Fruit fly (Drosophila melanogaster): ENCODE data around the gene CG10864.

CG10864 gene

DNA sequence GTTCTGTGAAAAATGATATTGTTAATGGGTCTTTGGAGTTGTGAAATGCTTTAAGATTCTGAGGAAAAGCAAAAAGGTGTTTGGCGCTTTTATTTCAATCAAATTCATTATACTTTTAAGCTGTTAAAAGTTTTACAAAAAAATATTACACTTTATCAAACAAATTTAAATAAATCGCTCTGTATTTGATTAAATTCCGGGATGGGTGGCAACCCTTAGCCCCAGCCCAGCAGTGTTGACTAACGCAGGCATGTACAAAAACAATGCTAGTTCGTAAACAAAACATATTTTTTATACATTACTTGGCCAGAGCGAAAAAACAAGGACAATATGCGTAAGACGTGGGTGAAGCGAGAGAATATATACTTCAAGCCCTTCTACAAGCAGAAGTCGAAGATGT lies 6.7 kb downstream of the CG10864 start, which contains the start of gene CG7685 (continued):
- TF ChIP-seq net (GFP tag; optimal IDR thresholded peaks at IDR 0.05) (peak; percentile 23), CG34406 (GFP tag; optimal IDR thresholded peaks at IDR 0.05) (peak; percentile 42), Ets21C (GFP tag; optimal IDR thresholded peaks at IDR 0.05) (peak; percentile 54), Blimp-1 (GFP tag; optimal IDR thresholded peaks at IDR 0.05) (no peak), spab (GFP tag; optimal IDR thresholded peaks at IDR 0.05) (no peak), CG10631 (GFP tag; optimal IDR thresholded peaks at IDR 0.05) (peak; percentile 68), cyc (GFP tag; optimal IDR thresholded peaks at IDR 0.05) (peak; percentile 66), achi (GFP tag; optimal IDR thresholded peaks at IDR 0.05) (peak; percentile 62), vri (GFP tag; optimal IDR thresholded peaks at IDR 0.05) (peak; percentile 44), CG10669 (GFP tag; optimal IDR thresholded peaks at IDR 0.05) (peak; percentile 40), CG16779 (tag; optimal IDR thresholded peaks at IDR 0.05) (no peak), CG32006 (GFP tag; optimal IDR thresholded peaks at IDR 0.05) (peak; percentile 43), Lpt (GFP tag; optimal IDR thresholded peaks at IDR 0.05) (peak; percentile 22), eg (GFP tag; IDR thresholded peaks at IDR 0.05) (peak; percentile 68; the same call in 2 of the 3 replicates), Smox (GFP tag; optimal IDR thresholded peaks at IDR 0.05) (no peak), CG6163 (GFP tag; IDR thresholded peaks at IDR 0.05) (peak; percentile 54; the same call in 2 of the 3 replicates)

DNA sequence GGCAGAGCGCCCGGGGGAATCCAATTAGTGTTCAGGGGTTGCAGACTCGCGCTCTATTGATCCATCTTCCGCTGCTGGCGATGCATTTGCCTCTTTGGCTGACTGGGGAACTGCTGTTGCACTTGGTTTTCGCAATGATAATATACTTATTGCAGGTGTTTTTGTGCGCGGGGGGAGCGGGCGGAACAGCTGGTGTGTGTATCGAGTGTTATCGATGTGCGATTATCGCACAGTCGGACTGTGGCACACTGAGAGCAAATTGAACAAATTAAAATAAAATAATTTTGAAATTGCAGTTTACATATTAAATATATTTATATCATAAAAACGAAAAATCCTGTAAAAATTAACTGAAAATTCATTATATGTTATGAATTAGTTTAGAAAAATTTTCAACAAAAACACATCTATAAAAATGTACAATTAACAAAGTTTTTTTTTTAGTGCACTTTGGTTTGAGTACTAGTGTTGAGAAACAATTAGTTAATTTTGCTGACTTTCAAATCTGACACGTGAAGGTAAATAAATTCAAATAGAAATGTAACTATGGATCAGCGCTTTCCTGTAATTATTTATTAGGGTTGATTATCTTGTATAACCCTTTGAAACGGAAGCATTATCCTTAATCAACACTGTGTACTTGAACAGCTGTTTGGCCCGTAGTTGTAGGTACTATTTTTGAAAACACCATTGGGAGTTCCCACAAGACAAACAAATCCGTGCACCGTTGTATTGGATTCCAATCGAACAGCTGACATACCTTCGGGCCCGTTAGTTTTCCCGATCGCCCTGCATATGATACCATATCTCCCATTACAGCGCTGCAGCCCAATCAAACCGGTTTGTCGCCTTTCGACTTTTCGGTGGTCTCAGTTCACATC lies 8.6 kb downstream of the CG10864 start, which contains the start of the genes Wdr37 and koko:
Gene Wdr37 (minus strand): TSS at position 168 of the 881 bp plus-strand sequence.
Gene koko (plus strand): TSS at position 478 of the 881 bp plus-strand sequence.
- TF ChIP-seq salr (GFP tag; optimal IDR thresholded peaks at IDR 0.05): peak; percentile 43 to 96
- peak; percentile 92 for TF ChIP-seq Hr4 (GFP tag; optimal IDR thresholded peaks at IDR 0.05)
- TF ChIP-seq CG4318 (GFP tag; optimal IDR thresholded peaks at IDR 0.05): peak; percentile 86
- peak; percentile 96 for TF ChIP-seq CG32006 (GFP tag; optimal IDR thresholded peaks at IDR 0.05)
- peak; percentile 98 for TF ChIP-seq CG8119 (GFP tag; IDR thresholded peaks at IDR 0.05)
- TF ChIP-seq CG16779 (tag; optimal IDR thresholded peaks at IDR 0.05): peak; percentile 85
- TF ChIP-seq CG1621 (tag; optimal IDR thresholded peaks at IDR 0.05): peak; percentile 82
- TF ChIP-seq ss (GFP tag; optimal IDR thresholded peaks at IDR 0.05): peak; percentile 87 to 94
- peak; percentile 94 for TF ChIP-seq cyc (GFP tag; optimal IDR thresholded peaks at IDR 0.05)
- TF ChIP-seq Eip93F (GFP tag; optimal IDR thresholded peaks at IDR 0.05): peak; percentile 86
- peak; percentile 92 for TF ChIP-seq Eip75B (GFP tag; optimal IDR thresholded peaks at IDR 0.05)
- peak; percentile 96 for TF ChIP-seq Lpt (GFP tag; optimal IDR thresholded peaks at IDR 0.05)
- TF ChIP-seq achi (GFP tag; optimal IDR thresholded peaks at IDR 0.05): peak; percentile 95
- peak; percentile 96 for TF ChIP-seq CG11294 (GFP tag; IDR thresholded peaks at IDR 0.05)
- TF ChIP-seq Sox102F (GFP tag; optimal IDR thresholded peaks at IDR 0.05): peak; percentile 89
- TF ChIP-seq Met (GFP tag; optimal IDR thresholded peaks at IDR 0.05): peak; percentile 90
- TF ChIP-seq CG11902 (GFP tag; optimal IDR thresholded peaks at IDR 0.05): peak; percentile 90
- TF ChIP-seq Smox (GFP tag; optimal IDR thresholded peaks at IDR 0.05): peak; percentile 93
- peak; percentile 96 for TF ChIP-seq esn (GFP tag; optimal IDR thresholded peaks at IDR 0.05)
- peak; percentile 89 for TF ChIP-seq topi (GFP tag; optimal IDR thresholded peaks at IDR 0.05)
- TF ChIP-seq CG10669 (GFP tag; optimal IDR thresholded peaks at IDR 0.05): peak; percentile 93
- peak; percentile 96 for TF ChIP-seq acj6 (GFP tag; optimal IDR thresholded peaks at IDR 0.05)
- TF ChIP-seq dsx (GFP tag; optimal IDR thresholded peaks at IDR 0.05; ENCODE audit: poor library complexity, severe bottlenecking): peak; percentile 94
- peak; percentile 82 for TF ChIP-seq Hr39 (GFP tag; optimal IDR thresholded peaks at IDR 0.05)
- TF ChIP-seq dac (GFP tag; optimal IDR thresholded peaks at IDR 0.05): peak; percentile 78
- TF ChIP-seq CG15336 (GFP tag; IDR thresholded peaks at IDR 0.05): peak; percentile 98
- peak; percentile 96 for TF ChIP-seq svp (GFP tag)
- peak; percentile 90 for TF ChIP-seq Sox15 (GFP tag; optimal IDR thresholded peaks at IDR 0.05)
- peak; percentile 98 for TF ChIP-seq Ets96B (tag; optimal IDR thresholded peaks at IDR 0.05)
- peak; percentile 78 for TF ChIP-seq fd85E (GFP tag; optimal IDR thresholded peaks at IDR 0.05)
- TF ChIP-seq Blimp-1 (GFP tag; optimal IDR thresholded peaks at IDR 0.05): peak; percentile 83
- TF ChIP-seq CG6808 (GFP tag; optimal IDR thresholded peaks at IDR 0.05): peak; percentile 72
- peak; percentile 83 for TF ChIP-seq fd59A (GFP tag; optimal IDR thresholded peaks at IDR 0.05)
- peak; percentile 96 for TF ChIP-seq CG6163 (GFP tag; IDR thresholded peaks at IDR 0.05)
- peak; percentile 85 for TF ChIP-seq CG6276 (GFP tag; optimal IDR thresholded peaks at IDR 0.05)
- TF ChIP-seq CG6792 (GFP tag; optimal IDR thresholded peaks at IDR 0.05): peak; percentile 94
- peak; percentile 98 for TF ChIP-seq CG3032 (tag; optimal IDR thresholded peaks at IDR 0.05)
- TF ChIP-seq CG8319 (GFP tag; optimal IDR thresholded peaks at IDR 0.05): peak; percentile 93
- TF ChIP-seq CG9139 (GFP tag; optimal IDR thresholded peaks at IDR 0.05): peak; percentile 89
- TF ChIP-seq spab (GFP tag; optimal IDR thresholded peaks at IDR 0.05): peak; percentile 87
